Fruit fly (Drosophila melanogaster) whole organism, prepupa: ENCODE measurements around the gene pkm.

Source experiments
- CG10631 ChIP-seq: fragments of 200-800 bp; sonication (Bioruptor generic); optimal IDR thresholded peaks from 2 replicates; lab custom pipeline; 2016; ENCODE audit warnings: missing biosample characterization, missing genetic modification characterization
- CG10669 ChIP-seq: fragments of 200-800 bp; sonication (Bioruptor generic); optimal IDR thresholded peaks from 3 replicates; lab custom pipeline; 2018; ENCODE audit warnings: missing biosample characterization, mild to moderate bottlenecking, missing genetic modification characterization, moderate library complexity
- CG11294 ChIP-seq: fragments of 200-800 bp; sonication (Bioruptor generic); IDR thresholded peaks from 2 replicates; pipeline ENCODE4 v1.3.6; 2022; ENCODE audit warnings: missing biosample characterization, missing genetic modification characterization
- CG11762 ChIP-seq: fragments of 200-800 bp; sonication (Bioruptor generic); optimal IDR thresholded peaks from 3 replicates; lab custom pipeline; 2016; ENCODE audit warnings: missing biosample characterization, missing genetic modification characterization; ENCODE audit not compliant: insufficient read depth
- CG11902 ChIP-seq: fragments of 200-800 bp; sonication (Bioruptor generic); optimal IDR thresholded peaks from 3 replicates; lab custom pipeline; 2016; ENCODE audit warnings: missing biosample characterization, missing genetic modification characterization
- CG15336 ChIP-seq: fragments of 200-800 bp; sonication (Bioruptor generic); IDR thresholded peaks from 2 replicates; pipeline ENCODE4 v1.3.6; 2022; ENCODE audit warnings: missing biosample characterization, missing genetic modification characterization
- CG1621 ChIP-seq: fragments of 200-800 bp; sonication (Bioruptor generic); optimal IDR thresholded peaks from 3 replicates; lab custom pipeline; 2018; ENCODE audit warnings: missing biosample characterization, mild to moderate bottlenecking, missing genetic modification characterization
- CG16779 ChIP-seq: fragments of 200-800 bp; sonication (Bioruptor generic); optimal IDR thresholded peaks from 3 replicates; lab custom pipeline; 2017; ENCODE audit warnings: missing biosample characterization, mild to moderate bottlenecking, missing genetic modification characterization
- CG3032 ChIP-seq: fragments of 200-800 bp; optimal IDR thresholded peaks from 2 replicates; lab custom pipeline; 2019; ENCODE audit warnings: missing biosample characterization, mild to moderate bottlenecking, missing genetic modification characterization, moderate library complexity
- CG32006 ChIP-seq: fragments of 200-800 bp; sonication (Bioruptor generic); optimal IDR thresholded peaks from 3 replicates; lab custom pipeline; 2017; ENCODE audit warnings: missing biosample characterization, mild to moderate bottlenecking, missing genetic modification characterization
- CG34406 ChIP-seq: fragments of 200-800 bp; sonication (Bioruptor generic); optimal IDR thresholded peaks from 3 replicates; lab custom pipeline; 2016; ENCODE audit warnings: missing biosample characterization, missing genetic modification characterization
- CG3919 ChIP-seq: fragments of 200-800 bp; sonication (Bioruptor generic); optimal IDR thresholded peaks from 3 replicates; lab custom pipeline; 2016; ENCODE audit warnings: missing biosample characterization, missing genetic modification characterization
- CG4318 ChIP-seq: fragments of 200-800 bp; sonication (Bioruptor generic); optimal IDR thresholded peaks from 3 replicates; lab custom pipeline; 2017; ENCODE audit warnings: missing biosample characterization, mild to moderate bottlenecking, missing genetic modification characterization
- CG6163 ChIP-seq: fragments of 200-800 bp; sonication (Bioruptor generic); IDR thresholded peaks from 3 replicates; pipeline ENCODE4 v1.3.6; 2022; ENCODE audit warnings: missing biosample characterization, missing genetic modification characterization
- CG6276 ChIP-seq: fragments of 200-800 bp; sonication (Bioruptor generic); optimal IDR thresholded peaks from 2 replicates; lab custom pipeline; 2017; ENCODE audit warnings: missing biosample characterization, mild to moderate bottlenecking, missing genetic modification characterization
- CG6808 ChIP-seq: fragments of 200-800 bp; sonication (Bioruptor generic); optimal IDR thresholded peaks from 3 replicates; lab custom pipeline; 2017; ENCODE audit warnings: missing biosample characterization, missing genetic modification characterization, mild to moderate bottlenecking, moderate library complexity, missing genetic modification reagents
- CG7368 ChIP-seq: fragments of 200-800 bp; sonication (Bioruptor generic); optimal IDR thresholded peaks from 3 replicates; lab custom pipeline; 2016; ENCODE audit warnings: missing biosample characterization, missing genetic modification characterization
- CG8119 ChIP-seq: fragments of 200-800 bp; sonication (Bioruptor generic); IDR thresholded peaks from 3 replicates; pipeline ENCODE4 v1.3.6; 2022; ENCODE audit warnings: missing biosample characterization, missing genetic modification characterization
- CG8319 ChIP-seq: fragments of 200-800 bp; sonication (Bioruptor generic); optimal IDR thresholded peaks from 3 replicates; lab custom pipeline; 2016; ENCODE audit warnings: missing biosample characterization, missing genetic modification characterization
- CG9139 ChIP-seq: fragments of 200-800 bp; sonication (Bioruptor generic); optimal IDR thresholded peaks from 3 replicates; lab custom pipeline; 2017; ENCODE audit warnings: missing biosample characterization, mild to moderate bottlenecking, missing genetic modification characterization
- Eip75B ChIP-seq: fragments of 200-800 bp; sonication (Bioruptor generic); optimal IDR thresholded peaks from 3 replicates; lab custom pipeline; 2016; ENCODE audit warnings: missing biosample characterization, missing genetic modification characterization
- Eip78C ChIP-seq: fragments of 200-800 bp; sonication (Bioruptor generic); peaks from one replicate; lab custom pipeline; 2016; ENCODE audit warnings: missing biosample characterization, missing genetic modification characterization
- Eip93F ChIP-seq: fragments of 200-800 bp; sonication (Bioruptor generic); optimal IDR thresholded peaks from 2 replicates; lab custom pipeline; 2016; ENCODE audit warnings: missing biosample characterization, mild to moderate bottlenecking, missing genetic modification characterization
- Ets21C ChIP-seq: fragments of 200-800 bp; sonication (Bioruptor generic); optimal IDR thresholded peaks from 3 replicates; lab custom pipeline; 2016; ENCODE audit warnings: missing biosample characterization, missing genetic modification characterization
- Ets96B ChIP-seq: fragments of 200-800 bp; optimal IDR thresholded peaks from 2 replicates; lab custom pipeline; 2019; ENCODE audit warnings: missing biosample characterization, mild to moderate bottlenecking, missing genetic modification characterization, moderate library complexity
- Gug ChIP-seq: fragments of 200-800 bp; sonication (Bioruptor generic); IDR thresholded peaks from 2 replicates; pipeline ENCODE4 v1.3.6; 2022; ENCODE audit warnings: missing biosample characterization, missing genetic modification characterization
- Hr39 ChIP-seq: fragments of 200-800 bp; sonication (Bioruptor generic); optimal IDR thresholded peaks from 2 replicates; lab custom pipeline; 2016; ENCODE audit warnings: missing biosample characterization, missing genetic modification characterization
- Hr4 ChIP-seq: fragments of 200-800 bp; sonication (Bioruptor generic); optimal IDR thresholded peaks from 3 replicates; lab custom pipeline; 2016; ENCODE audit warnings: missing biosample characterization, missing genetic modification characterization
- Lpt ChIP-seq: fragments of 200-800 bp; sonication (Bioruptor generic); optimal IDR thresholded peaks from 3 replicates; lab custom pipeline; 2016; ENCODE audit warnings: missing biosample characterization, missing genetic modification characterization
- Met ChIP-seq: fragments of 200-800 bp; sonication (Bioruptor generic); optimal IDR thresholded peaks from 3 replicates; lab custom pipeline; 2016; ENCODE audit warnings: missing biosample characterization, missing genetic modification characterization
- OdsH ChIP-seq: fragments of 200-800 bp; sonication (Bioruptor generic); optimal IDR thresholded peaks from 3 replicates; lab custom pipeline; 2016; ENCODE audit warnings: missing biosample characterization, missing genetic modification characterization
- Smox ChIP-seq: fragments of 200-800 bp; sonication (Bioruptor generic); optimal IDR thresholded peaks from 3 replicates; lab custom pipeline; 2016; ENCODE audit warnings: missing biosample characterization, missing genetic modification characterization
- Sox102F ChIP-seq: fragments of 200-800 bp; sonication (Bioruptor generic); optimal IDR thresholded peaks from 2 replicates; lab custom pipeline; 2016; ENCODE audit warnings: missing biosample characterization, mild to moderate bottlenecking, missing genetic modification characterization
- Sox14 ChIP-seq: fragments of 200-800 bp; sonication (Bioruptor generic); optimal IDR thresholded peaks from 3 replicates; lab custom pipeline; 2016; ENCODE audit warnings: missing biosample characterization, missing genetic modification characterization
- Sox15 ChIP-seq: fragments of 200-800 bp; sonication (Bioruptor generic); optimal IDR thresholded peaks from 3 replicates; lab custom pipeline; 2016; ENCODE audit warnings: missing biosample characterization, missing genetic modification characterization
- achi ChIP-seq: fragments of 200-800 bp; sonication (Bioruptor generic); optimal IDR thresholded peaks from 3 replicates; lab custom pipeline; 2016; ENCODE audit warnings: missing biosample characterization, missing genetic modification characterization
- acj6 ChIP-seq: fragments of 200-800 bp; sonication (Bioruptor generic); optimal IDR thresholded peaks from 3 replicates; lab custom pipeline; 2016; ENCODE audit warnings: missing biosample characterization, missing genetic modification characterization
- cyc ChIP-seq: fragments of 200-800 bp; sonication (Bioruptor generic); optimal IDR thresholded peaks from 3 replicates; lab custom pipeline; 2016; ENCODE audit warnings: missing biosample characterization, missing genetic modification characterization
- dac ChIP-seq: fragments of 200-800 bp; sonication (Bioruptor generic); optimal IDR thresholded peaks from 2 replicates; lab custom pipeline; 2017; ENCODE audit warnings: missing biosample characterization, mild to moderate bottlenecking, missing genetic modification characterization
- eg ChIP-seq: fragments of 200-800 bp; sonication (Bioruptor generic); IDR thresholded peaks from 3 replicates; pipeline ENCODE4 v1.3.6; 2022; ENCODE audit warnings: missing biosample characterization, missing genetic modification characterization
- esn ChIP-seq: fragments of 200-800 bp; sonication (Bioruptor generic); optimal IDR thresholded peaks from 2 replicates; lab custom pipeline; 2016; ENCODE audit warnings: missing biosample characterization, mild to moderate bottlenecking, missing genetic modification characterization, moderate library complexity
- fd59A ChIP-seq: fragments of 200-800 bp; sonication (Bioruptor generic); optimal IDR thresholded peaks from 2 replicates; lab custom pipeline; 2017; ENCODE audit warnings: missing biosample characterization, mild to moderate bottlenecking, missing genetic modification characterization, missing genetic modification reagents
- fd85E ChIP-seq: fragments of 200-800 bp; sonication (Bioruptor generic); optimal IDR thresholded peaks from 3 replicates; lab custom pipeline; 2016; ENCODE audit warnings: missing biosample characterization, missing genetic modification characterization
- fkh ChIP-seq: fragments of 200-800 bp; sonication (Bioruptor generic); optimal IDR thresholded peaks from 3 replicates; lab custom pipeline; 2017; ENCODE audit warnings: missing biosample characterization, mild to moderate bottlenecking, missing genetic modification characterization, moderate library complexity
- lz ChIP-seq: fragments of 200-800 bp; sonication (Bioruptor generic); optimal IDR thresholded peaks from 3 replicates; lab custom pipeline; 2016; ENCODE audit warnings: missing biosample characterization, missing genetic modification characterization
- net ChIP-seq: fragments of 200-800 bp; sonication (Bioruptor generic); optimal IDR thresholded peaks from 3 replicates; lab custom pipeline; 2016; ENCODE audit warnings: missing biosample characterization, missing genetic modification characterization
- pdm3 ChIP-seq: fragments of 200-800 bp; sonication (Bioruptor generic); optimal IDR thresholded peaks from 3 replicates; lab custom pipeline; 2016; ENCODE audit warnings: missing biosample characterization, missing genetic modification characterization
- salr ChIP-seq, 2 experiments: fragments of 200-800 bp; sonication (Bioruptor generic); optimal IDR thresholded peaks; 3 replicates each; lab custom pipeline; 2016 to 2018; ENCODE audit warnings: missing biosample characterization in 2 of 2, missing genetic modification characterization in 2 of 2, mild to moderate bottlenecking in 1 of 2
- spab ChIP-seq: fragments of 200-800 bp; sonication (Bioruptor generic); optimal IDR thresholded peaks from 2 replicates; lab custom pipeline; 2017; ENCODE audit warnings: missing biosample characterization, mild to moderate bottlenecking, missing genetic modification characterization, missing genetic modification reagents
- svp ChIP-seq: fragments of 200-800 bp; sonication (Bioruptor generic); peaks from one replicate; lab custom pipeline; 2016; ENCODE audit warnings: missing biosample characterization, missing genetic modification characterization

pkm gene

DNA sequence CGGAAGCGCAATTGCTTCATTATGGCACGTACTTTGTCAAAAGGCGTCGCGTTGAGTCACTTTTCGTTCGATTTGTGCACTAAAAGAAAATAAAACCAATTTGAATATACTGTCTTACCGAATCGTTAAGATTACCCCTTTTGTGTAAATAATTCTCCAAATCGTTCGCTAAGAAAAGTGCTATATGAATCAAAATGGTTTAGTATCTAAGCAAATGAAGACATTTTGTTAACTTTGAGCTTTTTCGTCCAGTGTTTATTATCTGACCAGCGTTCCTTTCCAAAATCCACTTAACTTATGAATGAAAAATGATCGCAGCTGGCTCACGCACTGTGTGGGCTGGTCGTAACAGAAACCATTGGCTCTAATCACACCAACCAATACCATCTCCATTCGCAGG, 33.9 kb downstream of the pkm start (continued):
- TF ChIP-seq CG9139: no peak
- no peak for TF ChIP-seq spab (GFP tag; lab: Kevin White, UChicago)
- TF ChIP-seq Hr39 (GFP tag; lab: Kevin White, UChicago): peak; percentile 66
- TF ChIP-seq CG11294 (GFP tag; lab: Robert Waterston, UW): no peak
- peak; percentile 60 for TF ChIP-seq Met (GFP tag; lab: Kevin White, UChicago)
- TF ChIP-seq CG16779 (tag; lab: Kevin White, UChicago): no peak
- TF ChIP-seq Sox15: no peak
- no peak for TF ChIP-seq fkh
- TF ChIP-seq CG8319 (GFP tag; lab: Kevin White, UChicago): no peak
- peak; percentile 53 for TF ChIP-seq cyc (GFP tag; lab: Kevin White, UChicago)
- no peak for TF ChIP-seq salr (GFP tag; optimal IDR thresholded peaks at IDR 0.05; lab: Kevin White, UChicago)
- TF ChIP-seq fd85E: no peak
- peak; percentile 56 for TF ChIP-seq Smox (GFP tag; lab: Kevin White, UChicago)
- TF ChIP-seq CG11902 (GFP tag; lab: Kevin White, UChicago): no peak
- TF ChIP-seq esn (GFP tag; lab: Kevin White, UChicago): peak; percentile 61
- no peak for TF ChIP-seq CG4318 (GFP tag; lab: Kevin White, UChicago)
- TF ChIP-seq Hr4 (GFP tag; lab: Kevin White, UChicago): peak; percentile 12
- TF ChIP-seq Ets96B (tag; lab: Kevin White, UChicago): peak; percentile 23
- no peak for TF ChIP-seq Eip93F (GFP tag; lab: Kevin White, UChicago)
- TF ChIP-seq eg (GFP tag; lab: Robert Waterston, UW): no peak
- peak; percentile 38 for TF ChIP-seq Sox102F (GFP tag; lab: Kevin White, UChicago)
- TF ChIP-seq Gug (GFP tag; lab: Robert Waterston, UW): peak; percentile 34; the same call in 1 of the 2 replicates
- TF ChIP-seq net: peak; percentile 38

DNA sequence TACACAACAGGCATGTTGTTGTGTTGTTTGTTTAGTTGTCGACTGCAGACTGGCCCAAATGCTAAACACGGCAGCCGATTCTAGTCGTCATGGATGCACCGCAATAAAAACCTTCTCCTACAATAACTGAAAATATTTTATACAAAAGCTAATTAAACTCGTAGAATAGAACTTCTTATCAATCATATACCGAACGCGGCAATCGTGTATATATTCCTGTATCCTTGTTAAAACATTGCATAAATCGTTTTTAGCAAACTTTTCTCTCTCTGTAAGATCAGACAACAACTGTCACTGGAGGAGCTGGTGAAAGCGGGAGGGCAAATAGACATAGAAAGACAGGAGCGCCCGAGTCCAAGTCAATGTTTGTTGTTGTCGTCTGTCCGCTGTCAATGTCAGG, 35.3 kb downstream of the pkm start:
- TF ChIP-seq CG16779 (tag; lab: Kevin White, UChicago): peak; percentile 37
- peak; percentile 91 for TF ChIP-seq Eip78C (GFP tag; lab: Kevin White, UChicago)
- peak; percentile 13 for TF ChIP-seq spab (GFP tag; lab: Kevin White, UChicago)
- peak; percentile 19 for TF ChIP-seq dac (GFP tag; lab: Kevin White, UChicago)
- peak; percentile 76 for TF ChIP-seq CG15336 (GFP tag; lab: Robert Waterston, UW)
- TF ChIP-seq CG7368 (GFP tag; lab: Kevin White, UChicago): peak; percentile 29
- peak; percentile 54 for TF ChIP-seq CG10631 (GFP tag; lab: Kevin White, UChicago)
- peak; percentile 83 for TF ChIP-seq CG32006
- no peak for TF ChIP-seq fd59A (GFP tag; lab: Kevin White, UChicago)
- TF ChIP-seq Ets96B (tag; lab: Kevin White, UChicago): peak; percentile 27
- TF ChIP-seq Ets21C (GFP tag; lab: Kevin White, UChicago): no peak
- peak; percentile 33 for TF ChIP-seq CG4318 (GFP tag; lab: Kevin White, UChicago)
- TF ChIP-seq achi (GFP tag; lab: Kevin White, UChicago): peak; percentile 66
- TF ChIP-seq Eip93F (GFP tag; lab: Kevin White, UChicago): no peak
- TF ChIP-seq fd85E: no peak
- TF ChIP-seq Gug (GFP tag; lab: Robert Waterston, UW): peak; percentile 34; the same call in 1 of the 2 replicates
- peak; percentile 61 for TF ChIP-seq Sox14 (GFP tag; lab: Kevin White, UChicago)
- TF ChIP-seq pdm3 (GFP tag; lab: Kevin White, UChicago): peak; percentile 54
- TF ChIP-seq CG3919 (GFP tag; lab: Kevin White, UChicago): peak; percentile 65
- TF ChIP-seq lz (GFP tag; lab: Kevin White, UChicago): no peak
- TF ChIP-seq Lpt (GFP tag; lab: Kevin White, UChicago): peak; percentile 50
- peak; percentile 74 for TF ChIP-seq CG6276 (GFP tag; lab: Kevin White, UChicago)
- TF ChIP-seq CG3032 (tag; lab: Kevin White, UChicago): peak; percentile 24
- peak; percentile 49 for TF ChIP-seq Eip75B (GFP tag; lab: Kevin White, UChicago)
- peak; percentile 68; the same call in 2 of the 3 replicates for TF ChIP-seq CG6163 (GFP tag; lab: Robert Waterston, UW)
- TF ChIP-seq salr (GFP tag; optimal IDR thresholded peaks at IDR 0.05; lab: Kevin White, UChicago): peak in 1 of 2 experiments; percentile 55
- peak; percentile 52 for TF ChIP-seq OdsH
- TF ChIP-seq CG10669 (GFP tag; lab: Kevin White, UChicago): peak; percentile 38
- peak; percentile 15 for TF ChIP-seq CG1621
- peak; percentile 3 for TF ChIP-seq CG11762 (GFP tag; lab: Kevin White, UChicago)
- TF ChIP-seq Hr4 (GFP tag; lab: Kevin White, UChicago): peak; percentile 54
- TF ChIP-seq CG34406 (GFP tag; lab: Kevin White, UChicago): no peak
- peak; percentile 59 for TF ChIP-seq acj6 (GFP tag; lab: Kevin White, UChicago)
- TF ChIP-seq Smox (GFP tag; lab: Kevin White, UChicago): no peak
- TF ChIP-seq svp (GFP tag; lab: Kevin White, UChicago): peak; percentile 11
- TF ChIP-seq CG8119 (GFP tag; lab: Robert Waterston, UW): peak; percentile 73; the same call in 2 of the 3 replicates
- TF ChIP-seq CG6808: no peak
